Worm (Caenorhabditis elegans) whole organism, L2 larva: Measurements from ENCODE around the gene Y116A8A.150.
A peak's percentile ranks its signal among the peaks of the same experiment; 100 is the strongest.

Experiments used
- C34F6.9 ChIP-seq: fragments of 150-350 bp; optimal IDR thresholded peaks from 2 replicates; lab custom pipeline; 2014; ENCODE audit warnings: missing biosample characterization, missing genetic modification characterization
- F13H6.1 ChIP-seq: sonication (generic microtip); optimal IDR thresholded peaks from 2 replicates; lab custom pipeline; 2016; ENCODE audit warnings: missing genetic modification characterization, missing compliant biosample characterization
- R02D3.7 ChIP-seq: fragments of 150-350 bp; optimal IDR thresholded peaks from 2 replicates; lab custom pipeline; 2014; ENCODE audit warnings: missing biosample characterization, missing genetic modification characterization
- Y55F3AM.14 ChIP-seq: fragments of 200-800 bp; sonication (Bioruptor generic); optimal IDR thresholded peaks from 2 replicates; lab custom pipeline; 2018; ENCODE audit warnings: mild to moderate bottlenecking, missing genetic modification characterization, missing compliant biosample characterization
- ZK546.5 ChIP-seq: sonication (generic microtip); optimal IDR thresholded peaks from 2 replicates; lab custom pipeline; 2017; ENCODE audit warnings: missing biosample characterization, missing genetic modification characterization
- aly-2 ChIP-seq: fragments of 150-350 bp; optimal IDR thresholded peaks from 2 replicates; lab custom pipeline; 2014; ENCODE audit warnings: missing biosample characterization, missing genetic modification characterization
- ama-1 ChIP-seq: fragments of 150-350 bp; optimal IDR thresholded peaks from 2 replicates; lab custom pipeline; 2018; ENCODE audit warnings: inconsistent platforms
- blmp-1 ChIP-seq: sonication (generic microtip); optimal IDR thresholded peaks from 2 replicates; lab custom pipeline; 2017; ENCODE audit warnings: missing genetic modification characterization, mild to moderate bottlenecking, missing compliant biosample characterization, antibody characterized with exemption, moderate library complexity; ENCODE audit not compliant: insufficient read depth
- ceh-16 ChIP-seq: fragments of 150-350 bp; optimal IDR thresholded peaks from 2 replicates; lab custom pipeline; 2014; ENCODE audit warnings: missing biosample characterization, missing genetic modification characterization
- crh-2 ChIP-seq: sonication (generic microtip); optimal IDR thresholded peaks from 2 replicates; lab custom pipeline; 2017; ENCODE audit warnings: missing biosample characterization, missing genetic modification characterization
- dmd-4 ChIP-seq: sonication (generic microtip); optimal IDR thresholded peaks from 2 replicates; lab custom pipeline; 2017; ENCODE audit warnings: missing biosample characterization, missing genetic modification characterization
- elt-1 ChIP-seq: fragments of 150-350 bp; optimal IDR thresholded peaks from 2 replicates; lab custom pipeline; 2014; ENCODE audit warnings: missing biosample characterization, missing genetic modification characterization
- elt-3 ChIP-seq: sonication (generic microtip); optimal IDR thresholded peaks from 2 replicates; lab custom pipeline; 2017; ENCODE audit warnings: missing biosample characterization, missing genetic modification characterization
- fos-1 ChIP-seq: fragments of 150-350 bp; optimal IDR thresholded peaks from 2 replicates; lab custom pipeline; 2014; ENCODE audit warnings: missing biosample characterization, missing genetic modification characterization
- gmeb-1 ChIP-seq: fragments of 150-350 bp; optimal IDR thresholded peaks from 2 replicates; lab custom pipeline; 2014; ENCODE audit warnings: missing biosample characterization, missing genetic modification characterization
- lin-11 ChIP-seq: fragments of 150-350 bp; sonication (generic microtip); optimal IDR thresholded peaks from 2 replicates; lab custom pipeline; 2014; ENCODE audit warnings: missing biosample characterization, missing genetic modification characterization, inconsistent platforms, mixed read lengths
- lin-13 ChIP-seq: fragments of 150-350 bp; optimal IDR thresholded peaks from 2 replicates; lab custom pipeline; 2014; ENCODE audit warnings: missing biosample characterization, missing genetic modification reagents, missing genetic modification characterization
- lin-39 ChIP-seq: fragments of 150-350 bp; optimal IDR thresholded peaks from 2 replicates; lab custom pipeline; 2014; ENCODE audit warnings: missing biosample characterization, missing genetic modification reagents, missing genetic modification characterization
- lsy-2 ChIP-seq, 2 experiments: fragments of 150-350 bp in 1 of 2; sonication (generic microtip) in 1 of 2; optimal IDR thresholded peaks; 2 replicates each; lab custom pipeline; 2014 to 2017; ENCODE audit warnings: missing biosample characterization in 2 of 2, missing genetic modification characterization in 2 of 2
- mab-5 ChIP-seq: fragments of 150-350 bp; optimal IDR thresholded peaks from 2 replicates; lab custom pipeline; 2014; ENCODE audit warnings: missing biosample characterization, missing genetic modification characterization
- mbf-1 ChIP-seq: sonication (generic microtip); optimal IDR thresholded peaks from 2 replicates; lab custom pipeline; 2017; ENCODE audit warnings: missing biosample characterization, missing genetic modification characterization
- nhr-10 ChIP-seq: sonication (generic microtip); optimal IDR thresholded peaks from 2 replicates; lab custom pipeline; 2017; ENCODE audit warnings: missing biosample characterization, missing genetic modification characterization
- nhr-129 ChIP-seq: fragments of 150-350 bp; optimal IDR thresholded peaks from 2 replicates; lab custom pipeline; 2014; ENCODE audit warnings: missing biosample characterization, missing genetic modification characterization
- nhr-21 ChIP-seq: fragments of 150-350 bp; optimal IDR thresholded peaks from 2 replicates; lab custom pipeline; 2014; ENCODE audit warnings: missing biosample characterization, missing genetic modification characterization
- nhr-237 ChIP-seq: fragments of 150-350 bp; optimal IDR thresholded peaks from 2 replicates; lab custom pipeline; 2014; ENCODE audit warnings: missing biosample characterization, missing genetic modification characterization
- nhr-25 ChIP-seq: fragments of 150-350 bp; sonication (generic microtip); optimal IDR thresholded peaks from 3 replicates; lab custom pipeline; 2014; ENCODE audit warnings: missing biosample characterization, missing genetic modification characterization
- nhr-6 ChIP-seq: fragments of 150-350 bp; optimal IDR thresholded peaks from 2 replicates; lab custom pipeline; 2014; ENCODE audit warnings: missing biosample characterization, missing genetic modification characterization
- nhr-77 ChIP-seq: fragments of 150-350 bp; optimal IDR thresholded peaks from 2 replicates; lab custom pipeline; 2014; ENCODE audit warnings: missing biosample characterization, missing genetic modification characterization
- peb-1 ChIP-seq: fragments of 150-350 bp; optimal IDR thresholded peaks from 2 replicates; lab custom pipeline; 2014; ENCODE audit warnings: missing biosample characterization, missing genetic modification characterization
- sem-4 ChIP-seq: fragments of 150-350 bp; optimal IDR thresholded peaks from 2 replicates; lab custom pipeline; 2014; ENCODE audit warnings: missing biosample characterization, missing genetic modification reagents, missing genetic modification characterization
- skn-1 ChIP-seq: sonication (generic microtip); optimal IDR thresholded peaks from 2 replicates; lab custom pipeline; 2017; ENCODE audit warnings: missing biosample characterization, missing genetic modification characterization
- sma-3 ChIP-seq: sonication (generic microtip); optimal IDR thresholded peaks from 2 replicates; lab custom pipeline; 2016; ENCODE audit warnings: missing genetic modification reagents, missing genetic modification characterization, missing compliant biosample characterization
- sma-9 ChIP-seq, 2 experiments: fragments of 150-350 bp in 1 of 2; sonication (generic microtip) in 1 of 2; optimal IDR thresholded peaks; 2 replicates each; lab custom pipeline; 2014 to 2016; ENCODE audit warnings: missing genetic modification characterization in 2 of 2, mild to moderate bottlenecking in 1 of 2, missing biosample characterization in 1 of 2, missing compliant biosample characterization in 1 of 2, missing genetic modification reagents in 1 of 2, moderate library complexity in 1 of 2
- snpc-4 ChIP-seq: fragments of 150-350 bp; optimal IDR thresholded peaks from 2 replicates; lab custom pipeline; 2014; ENCODE audit warnings: missing biosample characterization, missing genetic modification characterization
- unc-39 ChIP-seq: fragments of 150-350 bp; optimal IDR thresholded peaks from 2 replicates; lab custom pipeline; 2014; ENCODE audit warnings: missing biosample characterization, missing genetic modification characterization
- unc-55 ChIP-seq: fragments of 150-350 bp; sonication (generic microtip); optimal IDR thresholded peaks from 3 replicates; lab custom pipeline; 2014; ENCODE audit warnings: missing biosample characterization, missing genetic modification reagents, missing genetic modification characterization
- unc-62 ChIP-seq: fragments of 150-350 bp; optimal IDR thresholded peaks from 2 replicates; lab custom pipeline; 2014; ENCODE audit warnings: missing biosample characterization, missing genetic modification reagents, missing genetic modification characterization
- zag-1 ChIP-seq: fragments of 150-350 bp; optimal IDR thresholded peaks from 2 replicates; lab custom pipeline; 2014; ENCODE audit warnings: missing biosample characterization, missing genetic modification characterization
- ztf-1 ChIP-seq: fragments of 200-800 bp; sonication (Bioruptor generic); conservative IDR thresholded peaks from 2 replicates; pipeline ENCODE4 v1.3.6; 2022; ENCODE audit warnings: missing genetic modification characterization, missing compliant biosample characterization
- ztf-11 ChIP-seq: sonication (generic microtip); optimal IDR thresholded peaks from 2 replicates; lab custom pipeline; 2017; ENCODE audit warnings: missing biosample characterization, missing genetic modification characterization
- ztf-4 ChIP-seq: fragments of 150-350 bp; optimal IDR thresholded peaks from 2 replicates; lab custom pipeline; 2014; ENCODE audit warnings: missing biosample characterization, missing genetic modification characterization

The Y116A8A.150 gene

ce11 chrIV:16865487-16865886 is 22.7 kb upstream of the Y116A8A.150 start, which contains the start of gene gtsf-1 (continued):
- no peak for TF ChIP-seq nhr-6 (tag; lab: Kevin White, UChicago)
- TF ChIP-seq ztf-4 (tag; lab: Kevin White, UChicago): peak; percentile 57
- no peak for TF ChIP-seq unc-39 (tag; lab: Kevin White, UChicago)
- peak; percentile 91 for TF ChIP-seq R02D3.7 (tag; lab: Kevin White, UChicago)
- no peak for TF ChIP-seq elt-1 (tag; lab: Kevin White, UChicago)
- peak; percentile 25 for TF ChIP-seq nhr-237 (tag; lab: Kevin White, UChicago)
- peak; percentile 14 for TF ChIP-seq Y55F3AM.14
- peak; percentile 74 for TF ChIP-seq C34F6.9 (tag; lab: Kevin White, UChicago)
- TF ChIP-seq gmeb-1 (tag; lab: Kevin White, UChicago): peak; percentile 72
- TF ChIP-seq nhr-21 (tag; lab: Kevin White, UChicago): peak; percentile 52
- peak; percentile 65 to 85 for TF ChIP-seq lsy-2 (tag; optimal IDR thresholded peaks at IDR 0.05; lab: Kevin White, UChicago)

ce11 chrIV:16864876-16865275 is 22.1 kb upstream of the Y116A8A.150 start:
- TF ChIP-seq ZK546.5 (tag; lab: Kevin White, UChicago) (no peak), sma-3 (GFP tag; lab: Kevin White, UChicago) (no peak)

ce11 chrIV:16863431-16863895 is 20.7 kb upstream of the Y116A8A.150 start, which contains the start of the genes mel-46 and lsy-13:
mel-46 (minus strand) TSS chrIV:16863481.
lsy-13 (plus strand) TSS chrIV:16863870.
- TF ChIP-seq ztf-1 (GFP tag; lab: Robert Waterston, UW): no peak
- no peak for TF ChIP-seq blmp-1 (tag; lab: Kevin White, UChicago)
- TF ChIP-seq dmd-4 (tag; lab: Kevin White, UChicago): no peak
- no peak for TF ChIP-seq lin-39 (tag; lab: Kevin White, UChicago)
- TF ChIP-seq F13H6.1 (tag; lab: Kevin White, UChicago): peak; percentile 15
- no peak for TF ChIP-seq Y55F3AM.14
- TF ChIP-seq ztf-4 (tag; lab: Kevin White, UChicago): no peak
- peak; percentile 48 for TF ChIP-seq nhr-25 (tag; lab: Kevin White, UChicago)
- peak; percentile 77 for TF ChIP-seq unc-55 (GFP tag; lab: Kevin White, UChicago)
- TF ChIP-seq nhr-77: no peak
- no peak for TF ChIP-seq zag-1 (tag; lab: Kevin White, UChicago)
- no peak for TF ChIP-seq skn-1 (tag; lab: Kevin White, UChicago)
- TF ChIP-seq peb-1 (tag; lab: Kevin White, UChicago): no peak
- TF ChIP-seq ceh-16 (tag; lab: Kevin White, UChicago): no peak
- no peak for TF ChIP-seq ztf-11
- no peak for TF ChIP-seq nhr-10 (tag; lab: Kevin White, UChicago)
- TF ChIP-seq aly-2: no peak
- peak; percentile 28 to 62 for TF ChIP-seq lsy-2 (tag; optimal IDR thresholded peaks at IDR 0.05; lab: Kevin White, UChicago)
- TF ChIP-seq mbf-1 (tag; lab: Kevin White, UChicago): no peak
- TF ChIP-seq sem-4 (tag; lab: Kevin White, UChicago): peak; percentile 23
- TF ChIP-seq elt-3 (tag; lab: Kevin White, UChicago): no peak
- no peak for TF ChIP-seq unc-62 (GFP tag; lab: Kevin White, UChicago)
- TF ChIP-seq gmeb-1 (tag; lab: Kevin White, UChicago): peak; percentile 38
- TF ChIP-seq lin-13 (GFP tag; lab: Kevin White, UChicago): peak; percentile 52
- no peak for TF ChIP-seq sma-9 (GFP tag; optimal IDR thresholded peaks at IDR 0.05; lab: Kevin White, UChicago)
- no peak for TF ChIP-seq sma-9 (tag; optimal IDR thresholded peaks at IDR 0.05; lab: Kevin White, UChicago)
- TF ChIP-seq C34F6.9 (tag; lab: Kevin White, UChicago): peak; percentile 62
- TF ChIP-seq lin-11 (tag; lab: Kevin White, UChicago): peak; percentile 15
- TF ChIP-seq ama-1 (lab: Kevin White, UChicago): no peak
- peak; percentile 13 for TF ChIP-seq crh-2 (tag; lab: Kevin White, UChicago)
- no peak for TF ChIP-seq R02D3.7 (tag; lab: Kevin White, UChicago)
- no peak for TF ChIP-seq ZK546.5 (tag; lab: Kevin White, UChicago)
- peak; percentile 43 for TF ChIP-seq sma-3 (GFP tag; lab: Kevin White, UChicago)
- TF ChIP-seq nhr-237 (tag; lab: Kevin White, UChicago): no peak
- peak; percentile 35 for TF ChIP-seq nhr-129 (tag; lab: Kevin White, UChicago)
- no peak for TF ChIP-seq fos-1
- TF ChIP-seq snpc-4 (tag; lab: Kevin White, UChicago): no peak
- TF ChIP-seq mab-5 (tag; lab: Kevin White, UChicago): no peak
- TF ChIP-seq, all 48 proteins: peak for 12
